Worm (Caenorhabditis elegans) whole organism, L3 larva: Measurements from ENCODE around the gene nlp-6.
"Not testable (repeated sequence)": the region's sequence is repeated elsewhere in the genome, so short reads cannot be mapped to it uniquely, and the experiment has no call there.

Source experiments
- ZK546.5 ChIP-seq: sonication (generic microtip); optimal IDR thresholded peaks from 2 replicates; lab custom pipeline; 2017; ENCODE audit warnings: missing biosample characterization, missing genetic modification characterization
- aly-2 ChIP-seq: fragments of 150-350 bp; optimal IDR thresholded peaks from 2 replicates; lab custom pipeline; 2014; ENCODE audit warnings: missing biosample characterization, missing genetic modification characterization
- ceh-16 ChIP-seq: sonication (generic microtip); optimal IDR thresholded peaks from 2 replicates; lab custom pipeline; 2017; ENCODE audit warnings: missing biosample characterization, missing genetic modification characterization
- ceh-28 ChIP-seq: fragments of 150-350 bp; optimal IDR thresholded peaks from 2 replicates; lab custom pipeline; 2014; ENCODE audit warnings: missing biosample characterization, missing genetic modification reagents, missing genetic modification characterization
- daf-12 ChIP-seq: fragments of 150-350 bp; optimal IDR thresholded peaks from 2 replicates; lab custom pipeline; 2014; ENCODE audit warnings: missing biosample characterization, missing genetic modification reagents, missing genetic modification characterization
- egl-27 ChIP-seq: sonication (generic microtip); optimal IDR thresholded peaks from 4 replicates; lab custom pipeline; 2017; ENCODE audit warnings: missing biosample characterization, missing genetic modification reagents, missing genetic modification characterization
- egl-5 ChIP-seq: fragments of 150-350 bp; optimal IDR thresholded peaks from 2 replicates; lab custom pipeline; 2017; ENCODE audit warnings: missing biosample characterization, missing genetic modification reagents, missing genetic modification characterization, inconsistent platforms
- elt-1 ChIP-seq: fragments of 150-350 bp; optimal IDR thresholded peaks from 2 replicates; lab custom pipeline; 2014; ENCODE audit warnings: missing biosample characterization, missing genetic modification characterization
- elt-2 ChIP-seq: sonication (generic microtip); optimal IDR thresholded peaks from 2 replicates; lab custom pipeline; 2016; ENCODE audit warnings: missing genetic modification reagents, mild to moderate bottlenecking, missing genetic modification characterization, missing compliant biosample characterization
- fkh-10 ChIP-seq: sonication (generic microtip); optimal IDR thresholded peaks from 2 replicates; lab custom pipeline; 2017; ENCODE audit warnings: missing biosample characterization, missing genetic modification reagents, missing genetic modification characterization
- fkh-2 ChIP-seq: fragments of 150-350 bp; optimal IDR thresholded peaks from 2 replicates; lab custom pipeline; 2014; ENCODE audit warnings: missing biosample characterization, missing genetic modification reagents, missing genetic modification characterization
- fos-1 ChIP-seq: fragments of 150-350 bp; optimal IDR thresholded peaks from 2 replicates; lab custom pipeline; 2014; ENCODE audit warnings: missing biosample characterization, missing genetic modification characterization
- hmg-11 ChIP-seq: sonication (generic microtip); optimal IDR thresholded peaks from 2 replicates; lab custom pipeline; 2016; ENCODE audit warnings: missing genetic modification characterization, missing compliant biosample characterization
- lin-39 ChIP-seq: fragments of 150-350 bp; optimal IDR thresholded peaks from 2 replicates; lab custom pipeline; 2018; ENCODE audit warnings: missing biosample characterization, missing genetic modification reagents, missing genetic modification characterization
- lsy-12 ChIP-seq: sonication (generic microtip); optimal IDR thresholded peaks from 2 replicates; lab custom pipeline; 2016; ENCODE audit warnings: mild to moderate bottlenecking, missing genetic modification characterization, missing compliant biosample characterization
- mdl-1 ChIP-seq: fragments of 150-350 bp; optimal IDR thresholded peaks from 2 replicates; lab custom pipeline; 2014; ENCODE audit warnings: missing biosample characterization, missing genetic modification characterization
- mml-1 ChIP-seq: fragments of 150-350 bp; sonication (generic microtip); optimal IDR thresholded peaks from 3 replicates; lab custom pipeline; 2014; ENCODE audit warnings: missing biosample characterization, missing genetic modification characterization
- nfya-1 ChIP-seq: sonication (generic microtip); optimal IDR thresholded peaks from 2 replicates; lab custom pipeline; 2017; ENCODE audit warnings: missing genetic modification characterization, mild to moderate bottlenecking, missing compliant biosample characterization, antibody characterized with exemption, moderate library complexity; ENCODE audit not compliant: insufficient read depth
- nhr-11 ChIP-seq: fragments of 150-350 bp; optimal IDR thresholded peaks from 2 replicates; lab custom pipeline; 2014; ENCODE audit warnings: missing biosample characterization, missing genetic modification characterization
- nhr-12 ChIP-seq: fragments of 150-350 bp; optimal IDR thresholded peaks from 2 replicates; lab custom pipeline; 2014; ENCODE audit warnings: missing biosample characterization, missing genetic modification characterization
- nhr-23 ChIP-seq: fragments of 150-350 bp; optimal IDR thresholded peaks from 2 replicates; lab custom pipeline; 2014; ENCODE audit warnings: missing biosample characterization, missing genetic modification reagents, missing genetic modification characterization
- nhr-237 ChIP-seq: fragments of 150-350 bp; optimal IDR thresholded peaks from 2 replicates; lab custom pipeline; 2014; ENCODE audit warnings: missing biosample characterization, missing genetic modification characterization
- nhr-28 ChIP-seq: fragments of 150-350 bp; optimal IDR thresholded peaks from 2 replicates; lab custom pipeline; 2014; ENCODE audit warnings: missing biosample characterization, missing genetic modification characterization
- nhr-43 ChIP-seq: sonication (generic microtip); optimal IDR thresholded peaks from 2 replicates; lab custom pipeline; 2016; ENCODE audit warnings: mild to moderate bottlenecking, missing genetic modification characterization, missing compliant biosample characterization; ENCODE audit not compliant: poor library complexity, severe bottlenecking
- nhr-67 ChIP-seq: fragments of 150-350 bp; optimal IDR thresholded peaks from 2 replicates; lab custom pipeline; 2014; ENCODE audit warnings: missing biosample characterization, missing genetic modification characterization
- nhr-77 ChIP-seq: fragments of 150-350 bp; optimal IDR thresholded peaks from 2 replicates; lab custom pipeline; 2014; ENCODE audit warnings: missing biosample characterization, missing genetic modification characterization
- pha-4 ChIP-seq: fragments of 150-350 bp; optimal IDR thresholded peaks from 2 replicates; lab custom pipeline; 2014; ENCODE audit warnings: missing biosample characterization, missing genetic modification reagents, missing genetic modification characterization
- snpc-4 ChIP-seq: fragments of 150-350 bp; optimal IDR thresholded peaks from 2 replicates; lab custom pipeline; 2014; ENCODE audit warnings: missing biosample characterization, missing genetic modification characterization
- tbx-2 ChIP-seq: sonication (generic microtip); optimal IDR thresholded peaks from 2 replicates; lab custom pipeline; 2016; ENCODE audit warnings: mild to moderate bottlenecking, missing genetic modification characterization, missing compliant biosample characterization
- unc-39 ChIP-seq: sonication (generic microtip); optimal IDR thresholded peaks from 4 replicates; lab custom pipeline; 2017; ENCODE audit warnings: missing biosample characterization, missing genetic modification characterization
- unc-62 ChIP-seq: fragments of 150-350 bp; sonication (generic microtip); optimal IDR thresholded peaks from 4 replicates; lab custom pipeline; 2014; ENCODE audit warnings: missing biosample characterization, missing genetic modification reagents, missing genetic modification characterization
- zag-1 ChIP-seq: fragments of 150-350 bp; optimal IDR thresholded peaks from 2 replicates; lab custom pipeline; 2014; ENCODE audit warnings: missing biosample characterization, missing genetic modification characterization
- ztf-11 ChIP-seq: fragments of 150-350 bp; optimal IDR thresholded peaks from 2 replicates; lab custom pipeline; 2014; ENCODE audit warnings: missing biosample characterization, missing genetic modification characterization
- ztf-4 ChIP-seq: fragments of 150-350 bp; optimal IDR thresholded peaks from 2 replicates; lab custom pipeline; 2014; ENCODE audit warnings: missing biosample characterization, missing genetic modification characterization

nlp-6 gene

ce11 chrX:17642832-17643231 is 19.4 kb upstream of the nlp-6 start:
- TF ChIP-seq unc-39 (no peak), nhr-12 (tag; lab: Kevin White, UChicago) (no peak), nhr-11 (tag; lab: Kevin White, UChicago) (no peak), nhr-77 (no peak), ztf-11 (no peak), nhr-237 (tag; lab: Kevin White, UChicago) (no peak), egl-27 (tag; lab: Kevin White, UChicago) (no peak), nhr-23 (tag; lab: Kevin White, UChicago) (no peak), mml-1 (no peak), nhr-43 (no peak), aly-2 (tag; lab: Kevin White, UChicago) (no peak), fos-1 (no peak), lsy-12 (no peak), ceh-28 (tag; lab: Kevin White, UChicago) (no peak), lin-39 (tag; lab: Kevin White, UChicago) (no peak)
- TF ChIP-seq, all 47 proteins: peak for 0

- TF ChIP-seq daf-12 (tag; lab: Kevin White, UChicago) (no peak), nhr-23 (tag; lab: Kevin White, UChicago) (peak; percentile 14)
- TF ChIP-seq, all 47 proteins: peak for 1
These were observed 18.4 kb upstream of the nlp-6 start for ce11 chrX:17643812-17644211.

ce11 chrX:17649380-17649779 is 12.9 kb upstream of the nlp-6 start, which contains the start of gene tmem-218:
Gene tmem-218, plus strand, starts transcription at chrX:17649680.
- TF ChIP-seq unc-62 (GFP tag; lab: Kevin White, UChicago); elt-1 (tag; lab: Kevin White, UChicago); mdl-1: not testable (repeated sequence)
- TF ChIP-seq, all 47 proteins: peak for 0; not testable (repeated sequence) for 47

- TF ChIP-seq lin-39 (tag; lab: Kevin White, UChicago): peak; percentile 8
- peak; percentile 39 for TF ChIP-seq nfya-1 (tag; lab: Kevin White, UChicago)
- TF ChIP-seq zag-1 (tag; lab: Kevin White, UChicago): no peak
- TF ChIP-seq, all 47 proteins: peak for 2
These were observed 5.0 kb downstream of the nlp-6 start for ce11 chrX:17667288-17667687.

- TF ChIP-seq lin-39 (tag; lab: Kevin White, UChicago): peak; percentile 20
- TF ChIP-seq pha-4 (tag; lab: Kevin White, UChicago): no peak
- TF ChIP-seq, all 47 proteins: peak for 1
These were observed 8.3 kb downstream of the nlp-6 start, which contains the start of gene T23E7.2 for ce11 chrX:17670379-17671077. Gene T23E7.2, plus strand, starts transcription at chrX:17671027.

ce11 chrX:17672256-17672655 is 10.0 kb downstream of the nlp-6 start:
- no peak for TF ChIP-seq lsy-12
- TF ChIP-seq snpc-4 (tag; lab: Kevin White, UChicago): no peak
- TF ChIP-seq aly-2 (tag; lab: Kevin White, UChicago): no peak
- TF ChIP-seq ztf-4: no peak
- TF ChIP-seq nhr-67 (tag; lab: Kevin White, UChicago): no peak
- no peak for TF ChIP-seq egl-5 (tag; lab: Kevin White, UChicago)
- TF ChIP-seq nhr-12 (tag; lab: Kevin White, UChicago): no peak
- TF ChIP-seq ZK546.5 (tag; lab: Kevin White, UChicago): no peak

- TF ChIP-seq ZK546.5 (tag; lab: Kevin White, UChicago): no peak
- TF ChIP-seq fkh-2 (tag; lab: Kevin White, UChicago): no peak
- no peak for TF ChIP-seq ceh-16 (tag; lab: Kevin White, UChicago)
- TF ChIP-seq nhr-28 (tag; lab: Kevin White, UChicago): no peak
- no peak for TF ChIP-seq pha-4 (tag; lab: Kevin White, UChicago)
- no peak for TF ChIP-seq ztf-11
- no peak for TF ChIP-seq nfya-1 (tag; lab: Kevin White, UChicago)
- TF ChIP-seq fkh-10 (GFP tag; lab: Kevin White, UChicago): no peak
- TF ChIP-seq fos-1: no peak
- no peak for TF ChIP-seq nhr-11 (tag; lab: Kevin White, UChicago)
- no peak for TF ChIP-seq unc-39
- TF ChIP-seq hmg-11 (tag; lab: Kevin White, UChicago): no peak
- TF ChIP-seq mdl-1: no peak
- TF ChIP-seq tbx-2 (tag; lab: Kevin White, UChicago): no peak
- no peak for TF ChIP-seq aly-2 (tag; lab: Kevin White, UChicago)
- no peak for TF ChIP-seq nhr-237 (tag; lab: Kevin White, UChicago)
- TF ChIP-seq nhr-43: no peak
- no peak for TF ChIP-seq elt-2 (tag; lab: Kevin White, UChicago)
- TF ChIP-seq ztf-4: no peak
These were observed 12.1 kb downstream of the nlp-6 start for ce11 chrX:17674313-17674712.
